Fruit fly (Drosophila melanogaster) whole organism, prepupa: ENCODE measurements around the gene MtnE.

Experiments used
- Blimp-1 ChIP-seq: fragments of 200-800 bp; sonication (Bioruptor generic); optimal IDR thresholded peaks from 3 replicates; lab custom pipeline; 2017; ENCODE audit warnings: missing biosample characterization, missing genetic modification characterization, mild to moderate bottlenecking, moderate library complexity, missing genetic modification reagents
- CG10669 ChIP-seq: fragments of 200-800 bp; sonication (Bioruptor generic); optimal IDR thresholded peaks from 3 replicates; lab custom pipeline; 2018; ENCODE audit warnings: missing biosample characterization, mild to moderate bottlenecking, missing genetic modification characterization, moderate library complexity
- CG11294 ChIP-seq: fragments of 200-800 bp; sonication (Bioruptor generic); IDR thresholded peaks from 2 replicates; pipeline ENCODE4 v1.3.6; 2022; ENCODE audit warnings: missing biosample characterization, missing genetic modification characterization
- CG15336 ChIP-seq: fragments of 200-800 bp; sonication (Bioruptor generic); IDR thresholded peaks from 2 replicates; pipeline ENCODE4 v1.3.6; 2022; ENCODE audit warnings: missing biosample characterization, missing genetic modification characterization
- CG1621 ChIP-seq: fragments of 200-800 bp; sonication (Bioruptor generic); optimal IDR thresholded peaks from 3 replicates; lab custom pipeline; 2018; ENCODE audit warnings: missing biosample characterization, mild to moderate bottlenecking, missing genetic modification characterization
- CG3032 ChIP-seq: fragments of 200-800 bp; optimal IDR thresholded peaks from 2 replicates; lab custom pipeline; 2019; ENCODE audit warnings: missing biosample characterization, mild to moderate bottlenecking, missing genetic modification characterization, moderate library complexity
- CG31627 ChIP-seq: fragments of 200-800 bp; sonication (Bioruptor generic); optimal IDR thresholded peaks from 3 replicates; lab custom pipeline; 2016; ENCODE audit warnings: missing biosample characterization, missing genetic modification characterization
- CG32006 ChIP-seq: fragments of 200-800 bp; sonication (Bioruptor generic); optimal IDR thresholded peaks from 3 replicates; lab custom pipeline; 2017; ENCODE audit warnings: missing biosample characterization, mild to moderate bottlenecking, missing genetic modification characterization
- CG6163 ChIP-seq: fragments of 200-800 bp; sonication (Bioruptor generic); IDR thresholded peaks from 3 replicates; pipeline ENCODE4 v1.3.6; 2022; ENCODE audit warnings: missing biosample characterization, missing genetic modification characterization
- CG6808 ChIP-seq: fragments of 200-800 bp; sonication (Bioruptor generic); optimal IDR thresholded peaks from 3 replicates; lab custom pipeline; 2017; ENCODE audit warnings: missing biosample characterization, missing genetic modification characterization, mild to moderate bottlenecking, moderate library complexity, missing genetic modification reagents
- CG6854 ChIP-seq: fragments of 200-800 bp; sonication (Bioruptor generic); optimal IDR thresholded peaks from 2 replicates; lab custom pipeline; 2017; ENCODE audit warnings: missing biosample characterization, mild to moderate bottlenecking, missing genetic modification characterization
- CG8119 ChIP-seq: fragments of 200-800 bp; sonication (Bioruptor generic); IDR thresholded peaks from 3 replicates; pipeline ENCODE4 v1.3.6; 2022; ENCODE audit warnings: missing biosample characterization, missing genetic modification characterization
- CG8319 ChIP-seq: fragments of 200-800 bp; sonication (Bioruptor generic); optimal IDR thresholded peaks from 3 replicates; lab custom pipeline; 2016; ENCODE audit warnings: missing biosample characterization, missing genetic modification characterization
- CG8632 ChIP-seq: fragments of 200-800 bp; sonication (Bioruptor generic); optimal IDR thresholded peaks from 3 replicates; lab custom pipeline; 2016; ENCODE audit warnings: missing biosample characterization, missing genetic modification characterization
- Eip78C ChIP-seq: fragments of 200-800 bp; sonication (Bioruptor generic); peaks from one replicate; lab custom pipeline; 2016; ENCODE audit warnings: missing biosample characterization, missing genetic modification characterization
- Eip93F ChIP-seq: fragments of 200-800 bp; sonication (Bioruptor generic); optimal IDR thresholded peaks from 2 replicates; lab custom pipeline; 2016; ENCODE audit warnings: missing biosample characterization, mild to moderate bottlenecking, missing genetic modification characterization
- Ets21C ChIP-seq: fragments of 200-800 bp; sonication (Bioruptor generic); optimal IDR thresholded peaks from 3 replicates; lab custom pipeline; 2016; ENCODE audit warnings: missing biosample characterization, missing genetic modification characterization
- Ets96B ChIP-seq: fragments of 200-800 bp; optimal IDR thresholded peaks from 2 replicates; lab custom pipeline; 2019; ENCODE audit warnings: missing biosample characterization, mild to moderate bottlenecking, missing genetic modification characterization, moderate library complexity
- Hr38 ChIP-seq: sonication (Bioruptor generic); optimal IDR thresholded peaks from 2 replicates; lab custom pipeline; 2016; ENCODE audit warnings: missing biosample characterization, missing genetic modification characterization
- Hr39 ChIP-seq: fragments of 200-800 bp; sonication (Bioruptor generic); optimal IDR thresholded peaks from 2 replicates; lab custom pipeline; 2016; ENCODE audit warnings: missing biosample characterization, missing genetic modification characterization
- Hr4 ChIP-seq: fragments of 200-800 bp; sonication (Bioruptor generic); optimal IDR thresholded peaks from 3 replicates; lab custom pipeline; 2016; ENCODE audit warnings: missing biosample characterization, missing genetic modification characterization
- OdsH ChIP-seq: fragments of 200-800 bp; sonication (Bioruptor generic); optimal IDR thresholded peaks from 3 replicates; lab custom pipeline; 2016; ENCODE audit warnings: missing biosample characterization, missing genetic modification characterization
- Smox ChIP-seq: fragments of 200-800 bp; sonication (Bioruptor generic); optimal IDR thresholded peaks from 3 replicates; lab custom pipeline; 2016; ENCODE audit warnings: missing biosample characterization, missing genetic modification characterization
- Sox14 ChIP-seq: fragments of 200-800 bp; sonication (Bioruptor generic); optimal IDR thresholded peaks from 3 replicates; lab custom pipeline; 2016; ENCODE audit warnings: missing biosample characterization, missing genetic modification characterization
- cyc ChIP-seq: fragments of 200-800 bp; sonication (Bioruptor generic); optimal IDR thresholded peaks from 3 replicates; lab custom pipeline; 2016; ENCODE audit warnings: missing biosample characterization, missing genetic modification characterization
- dsx ChIP-seq: fragments of 200-800 bp; optimal IDR thresholded peaks from 3 replicates; lab custom pipeline; 2019; ENCODE audit warnings: missing biosample characterization, mild to moderate bottlenecking, missing genetic modification characterization, moderate library complexity; ENCODE audit not compliant: poor library complexity, severe bottlenecking
- eg ChIP-seq: fragments of 200-800 bp; sonication (Bioruptor generic); IDR thresholded peaks from 3 replicates; pipeline ENCODE4 v1.3.6; 2022; ENCODE audit warnings: missing biosample characterization, missing genetic modification characterization
- fd85E ChIP-seq: fragments of 200-800 bp; sonication (Bioruptor generic); optimal IDR thresholded peaks from 3 replicates; lab custom pipeline; 2016; ENCODE audit warnings: missing biosample characterization, missing genetic modification characterization
- salr ChIP-seq, 2 experiments: fragments of 200-800 bp; sonication (Bioruptor generic); optimal IDR thresholded peaks; 3 replicates each; lab custom pipeline; 2016 to 2018; ENCODE audit warnings: missing biosample characterization in 2 of 2, missing genetic modification characterization in 2 of 2, mild to moderate bottlenecking in 1 of 2
- spab ChIP-seq: fragments of 200-800 bp; sonication (Bioruptor generic); optimal IDR thresholded peaks from 2 replicates; lab custom pipeline; 2017; ENCODE audit warnings: missing biosample characterization, mild to moderate bottlenecking, missing genetic modification characterization, missing genetic modification reagents
- ss ChIP-seq, 2 experiments: fragments of 200-800 bp; sonication (Bioruptor generic); optimal IDR thresholded peaks; 2 replicates in 1 of 2; 3 replicates in 1 of 2; lab custom pipeline; 2017 to 2018; ENCODE audit warnings: mild to moderate bottlenecking in 2 of 2, missing biosample characterization in 2 of 2, missing genetic modification characterization in 2 of 2, moderate library complexity in 1 of 2
- svp ChIP-seq: fragments of 200-800 bp; sonication (Bioruptor generic); peaks from one replicate; lab custom pipeline; 2016; ENCODE audit warnings: missing biosample characterization, missing genetic modification characterization
- topi ChIP-seq: fragments of 200-800 bp; sonication (Bioruptor generic); optimal IDR thresholded peaks from 3 replicates; lab custom pipeline; 2016; ENCODE audit warnings: missing biosample characterization, missing genetic modification characterization
- vri ChIP-seq: fragments of 200-800 bp; sonication (Bioruptor generic); optimal IDR thresholded peaks from 3 replicates; lab custom pipeline; 2016; ENCODE audit warnings: missing biosample characterization, mild to moderate bottlenecking, missing genetic modification characterization

Gene MtnE

DNA sequence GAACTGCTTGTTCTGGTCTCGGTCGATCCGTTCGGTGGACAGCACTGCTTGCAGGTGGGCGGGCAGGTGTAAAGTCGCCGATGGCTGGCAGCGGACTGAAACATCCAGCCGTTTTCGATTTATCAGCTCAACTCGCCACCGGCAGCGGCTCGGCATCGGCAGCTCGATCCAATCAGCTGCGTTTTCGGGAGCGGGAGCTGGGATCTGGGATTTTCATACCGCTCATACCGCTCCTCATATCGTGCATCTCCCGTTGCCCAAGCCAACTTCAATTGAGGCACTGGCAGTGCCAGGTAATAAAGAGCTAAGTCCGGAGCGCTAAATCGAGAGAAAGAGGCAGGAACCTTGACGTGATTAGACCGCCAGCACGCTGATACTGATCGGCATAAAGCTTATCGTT lies 22.1 kb downstream of the MtnE start, which contains the start of gene MFS9:
MFS9 (minus strand) TSS at position 101 of the 400 bp plus-strand sequence.
- TF ChIP-seq svp (GFP tag; lab: Kevin White, UChicago), result no peak
- no peak for TF ChIP-seq Eip93F
- no peak for TF ChIP-seq CG1621 (tag; lab: Kevin White, UChicago)
- no peak for TF ChIP-seq spab (GFP tag; lab: Kevin White, UChicago)
- TF ChIP-seq fd85E (GFP tag; lab: Kevin White, UChicago), result no peak
- TF ChIP-seq CG8119 (GFP tag; lab: Robert Waterston, UW), result no peak
- TF ChIP-seq Ets96B (tag; lab: Kevin White, UChicago), result no peak
- TF ChIP-seq eg (GFP tag; lab: Robert Waterston, UW), result no peak
- no peak for TF ChIP-seq Hr39 (GFP tag; lab: Kevin White, UChicago)
- TF ChIP-seq CG6163 (GFP tag; lab: Robert Waterston, UW), result no peak
- TF ChIP-seq CG11294 (GFP tag; lab: Robert Waterston, UW), result no peak
- TF ChIP-seq vri, result no peak
- no peak for TF ChIP-seq CG8319 (GFP tag; lab: Kevin White, UChicago)
- TF ChIP-seq CG3032, result no peak

DNA sequence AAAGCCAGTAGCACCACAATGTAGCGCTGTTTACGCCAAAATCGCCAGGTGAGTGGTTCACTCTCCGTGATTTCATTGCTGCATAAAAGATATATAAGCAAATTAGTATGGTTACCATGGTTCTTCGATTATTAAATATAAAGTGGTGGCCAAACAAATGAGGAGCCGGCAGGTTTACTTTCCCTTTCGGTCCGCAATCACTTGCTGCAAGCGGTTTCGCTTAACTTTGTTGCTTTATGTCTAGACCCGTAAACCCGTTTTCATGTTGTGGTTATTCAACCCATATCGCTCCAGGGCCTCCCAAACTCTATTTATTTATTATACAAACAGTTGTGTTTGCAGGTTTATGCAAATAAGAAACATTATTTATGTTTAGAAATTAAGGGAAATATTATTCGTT lies 25.1 kb downstream of the MtnE start:
- TF ChIP-seq Blimp-1 (GFP tag; lab: Kevin White, UChicago) (peak; percentile 16), Eip78C (GFP tag; lab: Kevin White, UChicago) (peak; percentile 31), spab (GFP tag; lab: Kevin White, UChicago) (no peak), eg (GFP tag; lab: Robert Waterston, UW) (no peak), dsx (GFP tag; lab: Kevin White, UChicago) (peak; percentile 74)

DNA sequence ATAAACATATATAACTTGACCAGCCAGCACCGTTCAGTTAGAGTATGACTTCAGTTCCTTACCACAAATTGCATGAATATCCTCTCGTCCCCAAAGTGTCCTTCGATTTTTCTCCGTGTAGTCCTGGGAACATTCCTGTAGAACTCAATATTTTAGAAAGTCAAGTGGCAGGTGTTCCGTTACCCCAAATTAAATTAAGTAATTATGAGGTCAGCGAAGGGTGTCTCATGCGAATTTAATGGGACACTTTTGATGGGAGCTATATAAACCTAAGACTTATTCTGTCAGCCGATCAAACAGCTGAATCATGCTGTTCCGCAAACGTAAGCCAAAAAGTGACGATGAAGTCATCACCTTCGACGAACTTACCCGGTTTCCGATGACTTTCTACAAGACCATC lies 30.0 kb downstream of the MtnE start, which contains the start of gene Or92a:
Or92a (plus strand) TSS at position 301 of the 400 bp plus-strand sequence.
- TF ChIP-seq cyc (GFP tag; lab: Kevin White, UChicago), result no peak

DNA sequence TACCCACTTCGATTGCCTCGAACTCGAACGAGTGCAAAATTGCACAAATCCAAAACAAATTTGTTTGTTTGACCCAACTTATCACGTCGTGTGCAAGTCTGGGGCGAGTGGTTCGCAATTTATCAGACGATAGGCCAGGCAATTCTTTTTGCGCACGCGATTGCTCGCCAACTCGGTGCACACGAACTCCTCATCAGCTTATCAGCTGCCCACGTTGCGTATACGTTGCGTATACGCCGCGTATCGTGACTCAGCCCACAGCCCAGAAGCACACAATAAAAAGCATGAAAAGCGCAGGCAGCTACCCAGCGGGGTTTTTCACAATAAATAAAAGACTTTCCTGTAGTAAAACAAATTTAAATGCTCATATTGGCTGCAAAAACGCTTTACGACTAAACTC lies 30.9 kb downstream of the MtnE start, which contains the start of gene MtnB:
MtnB (minus strand) TSS at position 101 of the 400 bp plus-strand sequence.
- TF ChIP-seq CG6808 (GFP tag; lab: Kevin White, UChicago) (no peak), OdsH (no peak), ss (GFP tag; optimal IDR thresholded peaks at IDR 0.05; lab: Kevin White, UChicago) (no peak), CG32006 (GFP tag; lab: Kevin White, UChicago) (no peak), fd85E (GFP tag; lab: Kevin White, UChicago) (no peak), Smox (GFP tag; lab: Kevin White, UChicago) (no peak), Eip93F (no peak), salr (GFP tag; optimal IDR thresholded peaks at IDR 0.05; lab: Kevin White, UChicago) (no peak), cyc (GFP tag; lab: Kevin White, UChicago) (no peak), dsx (GFP tag; lab: Kevin White, UChicago) (no peak), CG15336 (GFP tag; lab: Robert Waterston, UW) (no peak), CG6854 (GFP tag; lab: Kevin White, UChicago) (no peak), CG8319 (GFP tag; lab: Kevin White, UChicago) (no peak), CG3032 (no peak), CG8632 (GFP tag; lab: Kevin White, UChicago) (no peak), CG31627 (no peak), Hr4 (GFP tag; lab: Kevin White, UChicago) (no peak), CG10669 (no peak)

DNA sequence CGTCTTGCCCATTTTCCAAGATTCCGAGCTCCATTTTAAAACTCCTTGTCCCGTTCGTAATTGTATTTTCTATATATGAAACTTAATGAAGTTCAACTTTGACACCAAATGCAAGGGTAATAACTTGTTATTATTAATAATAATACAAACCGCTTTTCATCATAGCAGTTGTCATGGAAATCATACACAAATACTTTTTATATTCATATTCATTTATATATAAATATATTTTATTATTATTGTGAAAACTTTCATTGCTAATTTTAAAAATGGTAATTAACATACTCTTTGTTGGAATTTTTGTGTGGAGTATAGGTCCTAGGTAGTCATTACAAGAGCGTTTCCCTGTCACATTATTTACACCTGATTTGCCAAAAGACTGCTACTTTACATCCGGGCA lies 32.6 kb downstream of the MtnE start, which contains the start of gene CG46441:
CG46441 (minus strand) TSS at position 101 of the 400 bp plus-strand sequence.
- TF ChIP-seq cyc (GFP tag; lab: Kevin White, UChicago) (no peak), OdsH (no peak), svp (GFP tag; lab: Kevin White, UChicago) (no peak), Ets96B (tag; lab: Kevin White, UChicago) (no peak), Ets21C (GFP tag; lab: Kevin White, UChicago) (no peak), CG11294 (GFP tag; lab: Robert Waterston, UW) (no peak), CG8119 (GFP tag; lab: Robert Waterston, UW) (no peak), topi (no peak), Sox14 (GFP tag; lab: Kevin White, UChicago) (no peak), Hr38 (GFP tag; lab: Kevin White, UChicago) (no peak), vri (no peak)
